Worm (Caenorhabditis elegans): Measurements from ENCODE around the gene panl-2.

DNA sequence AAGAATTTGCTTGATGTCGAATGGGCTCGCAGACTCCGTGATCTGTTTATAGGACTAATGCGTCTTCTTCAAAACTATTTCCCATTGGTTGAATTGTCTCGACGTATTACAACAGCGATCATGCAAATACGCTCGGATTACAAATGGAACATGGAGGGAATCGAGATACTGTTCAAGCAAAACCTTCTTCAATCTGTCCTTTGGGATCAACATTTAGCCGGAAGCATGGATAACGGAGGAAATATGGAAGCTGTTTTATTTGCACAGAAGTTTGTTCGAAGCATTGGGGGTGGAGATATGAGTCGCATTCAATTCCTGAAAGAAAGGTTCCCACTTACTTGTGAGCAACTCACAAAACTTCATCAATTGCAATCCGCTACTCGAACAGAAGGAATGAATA lies 12.2 kb downstream of the panl-2 start:
- TF ChIP-seq pha-4 (tag; optimal IDR thresholded peaks at IDR 0.05) (no peak), elt-3 (tag; optimal IDR thresholded peaks at IDR 0.05) (no peak), ztf-11 (tag; optimal IDR thresholded peaks at IDR 0.05) (no peak), mep-1 (tag; optimal IDR thresholded peaks at IDR 0.05) (no peak), unc-62 (GFP tag; optimal IDR thresholded peaks at IDR 0.05) (no peak), snpc-4 (tag; optimal IDR thresholded peaks at IDR 0.05) (no peak)
